Worm (Caenorhabditis elegans) whole organism, dauer: ENCODE results near the gene sel-9.

ENCODE experiments used
- unc-62 ChIP-seq: sonication (generic microtip); optimal IDR thresholded peaks from 2 replicates; lab custom pipeline; 2017; ENCODE audit warnings: missing biosample characterization, missing genetic modification reagents, missing genetic modification characterization

The sel-9 gene

ce11 chrV:8269878-8270277, 32.5 kb downstream of the sel-9 start:
- TF ChIP-seq unc-62 (GFP tag; lab: Kevin White, UChicago): no peak

ce11 chrV:8268902-8269301, 33.5 kb downstream of the sel-9 start, which contains the start of the genes asp-6 and asp-12:
Gene asp-6 (minus strand): TSS chrV:8268937.
Gene asp-12 (plus strand): TSS chrV:8269210.
- TF ChIP-seq unc-62 (GFP tag; lab: Kevin White, UChicago): no peak

- no peak for TF ChIP-seq unc-62 (GFP tag; lab: Kevin White, UChicago)
These were observed 35.1 kb downstream of the sel-9 start for ce11 chrV:8267275-8267674.

- no peak for TF ChIP-seq unc-62 (GFP tag; lab: Kevin White, UChicago)
These were observed 36.1 kb downstream of the sel-9 start, which contains the start of gene F21F8.5 for ce11 chrV:8266232-8266631. Gene F21F8.5 (minus strand): TSS chrV:8266332.

- TF ChIP-seq unc-62 (GFP tag; lab: Kevin White, UChicago): no peak
These were observed 38.4 kb downstream of the sel-9 start, which contains the start of gene C16D9.9 for ce11 chrV:8263941-8264340. Gene C16D9.9 (plus strand): TSS chrV:8264241.

ce11 chrV:8263466-8263865, 38.9 kb downstream of the sel-9 start, which contains the start of gene C16D9.8:
Gene C16D9.8 (minus strand): TSS chrV:8263566.
- TF ChIP-seq unc-62 (GFP tag; lab: Kevin White, UChicago): no peak

- no peak for TF ChIP-seq unc-62 (GFP tag; lab: Kevin White, UChicago)
These were observed 40.2 kb downstream of the sel-9 start for ce11 chrV:8262212-8262611.

- TF ChIP-seq unc-62 (GFP tag; lab: Kevin White, UChicago): no peak
These were observed 43.4 kb downstream of the sel-9 start, which contains the start of gene C16D9.1 for ce11 chrV:8259016-8259415. Gene C16D9.1 (plus strand): TSS chrV:8259316.

ce11 chrV:8254973-8255372, 47.4 kb downstream of the sel-9 start:
- no peak for TF ChIP-seq unc-62 (GFP tag; lab: Kevin White, UChicago)

ce11 chrV:8253946-8254345, 48.4 kb downstream of the sel-9 start:
- TF ChIP-seq unc-62 (GFP tag; lab: Kevin White, UChicago): no peak

ce11 chrV:8252532-8252931, 49.8 kb downstream of the sel-9 start:
- TF ChIP-seq unc-62 (GFP tag; lab: Kevin White, UChicago): no peak
